Worm (Caenorhabditis elegans) whole organism, L2 larva: ENCODE measurements around the gene F49E12.12.

Experiments used
- blmp-1 ChIP-seq: sonication (generic microtip); optimal IDR thresholded peaks from 2 replicates; lab custom pipeline; 2017; ENCODE audit warnings: missing genetic modification characterization, mild to moderate bottlenecking, missing compliant biosample characterization, antibody characterized with exemption, moderate library complexity; ENCODE audit not compliant: insufficient read depth
- lsy-2 ChIP-seq, 2 experiments: fragments of 150-350 bp in 1 of 2; sonication (generic microtip) in 1 of 2; optimal IDR thresholded peaks; 2 replicates each; lab custom pipeline; 2014 to 2017; ENCODE audit warnings: missing biosample characterization in 2 of 2, missing genetic modification characterization in 2 of 2
- mdl-1 ChIP-seq, 2 experiments: fragments of 150-350 bp in 1 of 2; sonication (generic microtip) in 1 of 2; optimal IDR thresholded peaks; 2 replicates each; lab custom pipeline; 2017; ENCODE audit warnings: missing biosample characterization in 2 of 2, missing genetic modification characterization in 2 of 2
- nhr-11 ChIP-seq: fragments of 150-350 bp; optimal IDR thresholded peaks from 2 replicates; lab custom pipeline; 2014; ENCODE audit warnings: missing biosample characterization, missing genetic modification characterization
- nhr-237 ChIP-seq: fragments of 150-350 bp; optimal IDR thresholded peaks from 2 replicates; lab custom pipeline; 2014; ENCODE audit warnings: missing biosample characterization, missing genetic modification characterization
- ztf-4 ChIP-seq: fragments of 150-350 bp; optimal IDR thresholded peaks from 2 replicates; lab custom pipeline; 2014; ENCODE audit warnings: missing biosample characterization, missing genetic modification characterization

- TF ChIP-seq blmp-1 (tag; lab: Kevin White, UChicago), result no peak
- no peak for TF ChIP-seq nhr-237 (tag; lab: Kevin White, UChicago)
- no peak for TF ChIP-seq mdl-1 (tag; optimal IDR thresholded peaks at IDR 0.05; lab: Kevin White, UChicago)
- TF ChIP-seq ztf-4 (tag; lab: Kevin White, UChicago), result no peak
- TF ChIP-seq lsy-2 (tag; optimal IDR thresholded peaks at IDR 0.05; lab: Kevin White, UChicago), result no peak
- TF ChIP-seq nhr-11, result no peak
These were observed 20.8 kb upstream of the F49E12.12 start, which contains the start of gene M195.2 for ce11 chrII:8360453-8360852.
